Worm (Caenorhabditis elegans) whole organism, L4/young adult: ENCODE results near the gene F56H11.2.

Experiments used
- W03F9.2 ChIP-seq: fragments of 150-350 bp; optimal IDR thresholded peaks from 2 replicates; lab custom pipeline; 2014; ENCODE audit warnings: missing biosample characterization, missing genetic modification characterization
- dao-5 ChIP-seq: sonication (generic microtip); optimal IDR thresholded peaks from 2 replicates; lab custom pipeline; 2016; ENCODE audit warnings: missing genotype, missing genetic modification characterization, moderate library complexity, missing compliant biosample characterization
- him-1 ChIP-seq: sonication (generic microtip); optimal IDR thresholded peaks from 2 replicates; lab custom pipeline; 2016; ENCODE audit warnings: missing genotype, missing genetic modification reagents, missing genetic modification characterization, missing compliant biosample characterization

ce11 chrIV:9514132-9514531, 18.8 kb downstream of the F56H11.2 start:
- TF ChIP-seq W03F9.2 (tag; lab: Kevin White, UChicago) (no peak), him-1 (tag; lab: Kevin White, UChicago) (no peak), dao-5 (no peak)
